Fruit fly (Drosophila melanogaster) whole organism, pupa: Measurements from ENCODE around the gene PH4alphaNE1.

Source experiments
- CG13204 ChIP-seq: fragments of 200-800 bp; sonication (Bioruptor generic); optimal IDR thresholded peaks from 2 replicates; lab custom pipeline; 2018; ENCODE audit warnings: missing biosample characterization, mild to moderate bottlenecking, missing genetic modification characterization, moderate library complexity
- CG14655 ChIP-seq: fragments of 200-800 bp; sonication (Bioruptor generic); optimal IDR thresholded peaks from 3 replicates; lab custom pipeline; 2017; ENCODE audit warnings: mild to moderate bottlenecking, missing biosample characterization, missing genetic modification reagents, missing genetic modification characterization
- CG9948 ChIP-seq: fragments of 200-800 bp; sonication (Bioruptor generic); optimal IDR thresholded peaks from 2 replicates; lab custom pipeline; 2018; ENCODE audit warnings: missing biosample characterization, mild to moderate bottlenecking, missing genetic modification characterization, moderate library complexity
- EcR ChIP-seq: fragments of 200-800 bp; sonication (Bioruptor generic); optimal IDR thresholded peaks from 3 replicates; lab custom pipeline; 2019; ENCODE audit warnings: missing biosample characterization, missing genetic modification characterization, mild to moderate bottlenecking, moderate library complexity, missing genetic modification reagents

- TF ChIP-seq CG13204 (GFP tag; lab: Kevin White, UChicago) = no peak
- no peak for TF ChIP-seq EcR
- TF ChIP-seq CG9948 (tag; lab: Kevin White, UChicago) = no peak
- TF ChIP-seq CG14655 (GFP tag; lab: Kevin White, UChicago) = no peak
Observed at dm6 chr3R:30467062-30467461, 33.1 kb downstream of the PH4alphaNE1 start.
